Fruit fly (Drosophila melanogaster) whole organism, embryonic: ENCODE data around the gene Pgm1.

Experiments
- Bteb2 ChIP-seq: fragments of 200-800 bp; sonication (Bioruptor generic); optimal IDR thresholded peaks from 2 replicates; lab custom pipeline; 2016; ENCODE audit warnings: missing biosample characterization, missing genetic modification characterization
- CG10321 ChIP-seq: fragments of 200-800 bp; sonication (Bioruptor generic); IDR thresholded peaks from 2 replicates; pipeline ENCODE4 v1.3.6; 2022; ENCODE audit warnings: missing biosample characterization, missing genetic modification characterization
- CG11085 ChIP-seq: fragments of 200-800 bp; sonication (Bioruptor generic); IDR thresholded peaks from 2 replicates; pipeline ENCODE4 v1.3.6; 2022; ENCODE audit warnings: missing biosample characterization, missing genetic modification characterization
- CG11695 ChIP-seq: fragments of 200-800 bp; sonication (Bioruptor generic); IDR thresholded peaks from 3 replicates; pipeline ENCODE4 v1.3.6; 2022; ENCODE audit warnings: missing biosample characterization, missing genetic modification characterization
- CG12299 ChIP-seq: fragments of 200-800 bp; sonication (Bioruptor generic); optimal IDR thresholded peaks from 2 replicates; lab custom pipeline; 2018; ENCODE audit warnings: missing biosample characterization, mild to moderate bottlenecking, missing genetic modification characterization
- CG13123 ChIP-seq: fragments of 200-800 bp; sonication (Bioruptor generic); optimal IDR thresholded peaks from 2 replicates; lab custom pipeline; 2016; ENCODE audit warnings: missing biosample characterization, missing genetic modification characterization
- CG14050 ChIP-seq: fragments of 200-800 bp; sonication (Bioruptor generic); IDR thresholded peaks from 3 replicates; pipeline ENCODE4 v1.3.6; 2022; ENCODE audit warnings: missing biosample characterization, missing genetic modification characterization
- CG1529 ChIP-seq: fragments of 200-800 bp; sonication (Bioruptor generic); optimal IDR thresholded peaks from 3 replicates; lab custom pipeline; 2018; ENCODE audit warnings: missing biosample characterization, missing genetic modification characterization
- CG1603 ChIP-seq: fragments of 200-800 bp; sonication (Bioruptor generic); optimal IDR thresholded peaks from 2 replicates; lab custom pipeline; 2019; ENCODE audit warnings: missing biosample characterization, mild to moderate bottlenecking, missing genetic modification characterization, moderate library complexity
- CG17328 ChIP-seq: fragments of 200-800 bp; sonication (Bioruptor generic); IDR thresholded peaks from 2 replicates; pipeline ENCODE4 v1.3.6; 2022; ENCODE audit warnings: missing biosample characterization, missing genetic modification characterization
- CG17802 ChIP-seq: fragments of 200-800 bp; sonication (Bioruptor generic); optimal IDR thresholded peaks from 2 replicates; lab custom pipeline; 2018; ENCODE audit warnings: missing biosample characterization, mild to moderate bottlenecking, missing genetic modification characterization, moderate library complexity
- CG18476 ChIP-seq: fragments of 200-800 bp; sonication (Bioruptor generic); optimal IDR thresholded peaks from 2 replicates; lab custom pipeline; 2016; ENCODE audit warnings: missing biosample characterization, mild to moderate bottlenecking, missing genetic modification characterization
- CG2889 ChIP-seq: fragments of 200-800 bp; sonication (Bioruptor generic); IDR thresholded peaks from 3 replicates; pipeline ENCODE4 v1.3.6; 2022; ENCODE audit warnings: missing biosample characterization, missing genetic modification characterization
- CG31365 ChIP-seq: fragments of 200-800 bp; sonication (Bioruptor generic); optimal IDR thresholded peaks from 2 replicates; lab custom pipeline; 2018; ENCODE audit warnings: missing biosample characterization, mild to moderate bottlenecking, missing genetic modification characterization
- CG34224 ChIP-seq: fragments of 200-800 bp; sonication (Bioruptor generic); IDR thresholded peaks from 3 replicates; pipeline ENCODE4 v1.3.6; 2022; ENCODE audit warnings: missing biosample characterization, missing genetic modification characterization; ENCODE audit not compliant: partially characterized antibody
- CG3995 ChIP-seq: fragments of 200-800 bp; sonication (Bioruptor generic); optimal IDR thresholded peaks from 3 replicates; lab custom pipeline; 2016; ENCODE audit warnings: missing biosample characterization, missing genetic modification characterization
- CG4360 ChIP-seq: fragments of 200-800 bp; sonication (Bioruptor generic); IDR thresholded peaks from 2 replicates; pipeline ENCODE4 v1.3.6; 2022; ENCODE audit warnings: missing biosample characterization, missing genetic modification characterization
- CG43689 ChIP-seq: fragments of 200-800 bp; sonication (Bioruptor generic); IDR thresholded peaks from 2 replicates; pipeline ENCODE4 v1.3.6; 2022; ENCODE audit warnings: missing biosample characterization, missing genetic modification characterization
- CG4820 ChIP-seq: fragments of 200-800 bp; sonication (Bioruptor generic); optimal IDR thresholded peaks from 3 replicates; lab custom pipeline; 2016; ENCODE audit warnings: missing biosample characterization, missing genetic modification characterization
- CG9215 ChIP-seq: fragments of 200-800 bp; sonication (Bioruptor generic); IDR thresholded peaks from 2 replicates; pipeline ENCODE4 v1.3.6; 2022; ENCODE audit warnings: missing biosample characterization, missing genetic modification characterization
- CG9797 ChIP-seq: fragments of 200-800 bp; sonication (Bioruptor generic); optimal IDR thresholded peaks from 3 replicates; lab custom pipeline; 2018; ENCODE audit warnings: missing biosample characterization, mild to moderate bottlenecking, missing genetic modification characterization
- CkIIα-i1 ChIP-seq: fragments of 200-800 bp; sonication (Bioruptor generic); IDR thresholded peaks from 2 replicates; pipeline ENCODE4 v1.3.6; 2022; ENCODE audit warnings: missing biosample characterization, missing genetic modification characterization
- Dref ChIP-seq: fragments of 200-800 bp; sonication (Bioruptor generic); IDR thresholded peaks from 2 replicates; pipeline ENCODE4 v1.3.6; 2022; ENCODE audit warnings: missing biosample characterization, missing genetic modification characterization
- E2f2 ChIP-seq: fragments of 200-800 bp; sonication (Bioruptor generic); IDR thresholded peaks from 2 replicates; pipeline ENCODE4 v1.3.6; 2022; ENCODE audit warnings: missing biosample characterization, missing genetic modification characterization
- HLHmδ ChIP-seq: fragments of 200-800 bp; sonication (Bioruptor generic); optimal IDR thresholded peaks from 2 replicates; lab custom pipeline; 2018; ENCODE audit warnings: missing biosample characterization, mild to moderate bottlenecking, missing genetic modification characterization, moderate library complexity
- MESR4 ChIP-seq: fragments of 200-800 bp; sonication (Bioruptor generic); optimal IDR thresholded peaks from 2 replicates; lab custom pipeline; 2018; ENCODE audit warnings: missing biosample characterization, mild to moderate bottlenecking, missing genetic modification characterization, moderate library complexity
- Myb ChIP-seq: fragments of 200-800 bp; sonication (Bioruptor generic); optimal IDR thresholded peaks from 2 replicates; lab custom pipeline; 2016; ENCODE audit warnings: missing biosample characterization, missing genetic modification characterization
- Neu2 ChIP-seq: fragments of 200-800 bp; sonication (Bioruptor generic); optimal IDR thresholded peaks from 3 replicates; lab custom pipeline; 2016; ENCODE audit warnings: missing biosample characterization, missing genetic modification characterization, borderline replicate concordance
- Nf-YB ChIP-seq: fragments of 200-800 bp; sonication (Bioruptor generic); optimal IDR thresholded peaks from 3 replicates; lab custom pipeline; 2019; ENCODE audit warnings: missing biosample characterization, mild to moderate bottlenecking, missing genetic modification characterization, moderate library complexity
- Opbp ChIP-seq: fragments of 200-800 bp; sonication (Bioruptor generic); IDR thresholded peaks from 3 replicates; pipeline ENCODE4 v1.3.6; 2022; ENCODE audit warnings: missing biosample characterization, missing genetic modification characterization; ENCODE audit not compliant: partially characterized antibody
- TFAM ChIP-seq: fragments of 200-800 bp; sonication (Bioruptor generic); optimal IDR thresholded peaks from 2 replicates; lab custom pipeline; 2017; ENCODE audit warnings: missing biosample characterization, missing genetic modification characterization, inconsistent platforms
- ac ChIP-seq: fragments of 200-800 bp; sonication (Bioruptor generic); optimal IDR thresholded peaks from 3 replicates; lab custom pipeline; 2017; ENCODE audit warnings: missing biosample characterization, mild to moderate bottlenecking, missing genetic modification characterization
- cg ChIP-seq: fragments of 200-800 bp; sonication (Bioruptor generic); optimal IDR thresholded peaks from 3 replicates; lab custom pipeline; 2019; ENCODE audit warnings: missing biosample characterization, mild to moderate bottlenecking, missing genetic modification characterization, moderate library complexity
- crol ChIP-seq: fragments of 200-800 bp; sonication (Bioruptor generic); IDR thresholded peaks from 2 replicates; pipeline ENCODE4 v1.3.6; 2022; ENCODE audit warnings: missing biosample characterization, missing genetic modification characterization
- esg ChIP-seq: fragments of 200-800 bp; sonication (Bioruptor generic); conservative IDR thresholded peaks from 2 replicates; pipeline ENCODE4 v1.3.6; 2022; ENCODE audit warnings: missing biosample characterization, missing genetic modification characterization
- gcm2 ChIP-seq: fragments of 200-800 bp; sonication (Bioruptor generic); optimal IDR thresholded peaks from 2 replicates; lab custom pipeline; 2016; ENCODE audit warnings: missing biosample characterization, missing genetic modification characterization
- gfzf ChIP-seq: fragments of 200-800 bp; sonication (Bioruptor generic); optimal IDR thresholded peaks from 2 replicates; lab custom pipeline; 2016; ENCODE audit warnings: missing biosample characterization, mild to moderate bottlenecking, missing genetic modification characterization, moderate library complexity
- gt ChIP-seq: fragments of 200-800 bp; sonication (Bioruptor generic); IDR thresholded peaks from 2 replicates; pipeline ENCODE4 v1.3.6; 2022; ENCODE audit warnings: missing biosample characterization, missing genetic modification characterization
- hkb ChIP-seq, 2 experiments: fragments of 200-800 bp in 1 of 2; fragments of >200 bp in 1 of 2; sonication (Bioruptor generic) in 1 of 2; IDR thresholded peaks in 1 of 2; optimal IDR thresholded peaks in 1 of 2; 2 replicates each; pipeline versions ENCODE4 v1.3.6 to Lab custom; 2017 to 2022; ENCODE audit warnings: missing biosample characterization in 1 of 2, missing genetic modification characterization in 1 of 2
- lab ChIP-seq: fragments of 200-800 bp; sonication (Bioruptor generic); optimal IDR thresholded peaks from 3 replicates; lab custom pipeline; 2017; ENCODE audit warnings: missing biosample characterization, missing genetic modification characterization, mild to moderate bottlenecking, moderate library complexity, missing genetic modification reagents
- mam ChIP-seq: fragments of 200-800 bp; sonication (Bioruptor generic); optimal IDR thresholded peaks from 3 replicates; lab custom pipeline; 2016; ENCODE audit warnings: missing biosample characterization, missing genetic modification characterization
- pho ChIP-seq: fragments of 200-800 bp; sonication (Bioruptor generic); optimal IDR thresholded peaks from 2 replicates; lab custom pipeline; 2016; ENCODE audit warnings: missing biosample characterization, missing genetic modification characterization
- pzg ChIP-seq: fragments of 200-800 bp; sonication (Bioruptor generic); optimal IDR thresholded peaks from 3 replicates; lab custom pipeline; 2018; ENCODE audit warnings: missing biosample characterization, mild to moderate bottlenecking, missing genetic modification characterization, moderate library complexity
- scrt ChIP-seq: fragments of 200-800 bp; sonication (Bioruptor generic); optimal IDR thresholded peaks from 2 replicates; lab custom pipeline; 2018; ENCODE audit warnings: missing biosample characterization, mild to moderate bottlenecking, missing genetic modification characterization, moderate library complexity
- slou ChIP-seq: fragments of 200-800 bp; sonication (Bioruptor generic); optimal IDR thresholded peaks from 3 replicates; lab custom pipeline; 2016; ENCODE audit warnings: missing biosample characterization, missing genetic modification characterization
- ssp ChIP-seq: fragments of 200-800 bp; sonication (Bioruptor generic); IDR thresholded peaks from 2 replicates; pipeline ENCODE4 v1.3.6; 2022; ENCODE audit warnings: missing biosample characterization, missing genetic modification characterization
- zfh2 ChIP-seq: fragments of 200-800 bp; sonication (Bioruptor generic); optimal IDR thresholded peaks from 2 replicates; lab custom pipeline; 2016; ENCODE audit warnings: missing biosample characterization, missing genetic modification characterization

Gene Pgm1

dm6 chr3L:16113607-16114337 is 14.6 kb downstream of the Pgm1 start (continued):
- TF ChIP-seq CG11085 (GFP tag; lab: Robert Waterston, UW) (0 out of 2 replicates have a peak, but pooled peaks have one; percentile 65), CG4820 (GFP tag; lab: Kevin White, UChicago) (peak; percentile 100), CG10321 (peak; percentile 43; the same call in 1 of the 2 replicates), gt (GFP tag; lab: Robert Waterston, UW) (no peak)

dm6 chr3L:16113003-16113606 is 15.2 kb downstream of the Pgm1 start, which contains the start of gene Taf4:
Taf4 (plus strand) TSS chr3L:16113212.
- TF ChIP-seq CG12299 (tag; lab: Kevin White, UChicago) (peak; percentile 86), Myb (GFP tag; lab: Kevin White, UChicago) (peak; percentile 8), gfzf (GFP tag; lab: Kevin White, UChicago) (peak; percentile 75), CG1529 (GFP tag; lab: Kevin White, UChicago) (peak; percentile 31), cg (GFP tag; lab: Kevin White, UChicago) (peak; percentile 91), CG31365 (tag; lab: Kevin White, UChicago) (no peak), E2f2 (peak; percentile 28), CG4360 (GFP tag; lab: Robert Waterston, UW) (no peak), CG17802 (tag; lab: Kevin White, UChicago) (peak; percentile 38), CG17328 (GFP tag; lab: Robert Waterston, UW) (no peak), pzg (GFP tag; lab: Kevin White, UChicago) (peak; percentile 39), CG2889 (GFP tag; lab: Robert Waterston, UW) (0 out of 3 replicates have a peak, but pooled peaks have one; percentile 56), esg (GFP tag; lab: Robert Waterston, UW) (no peak), hkb (optimal IDR thresholded peaks at IDR 0.05; lab: Kevin White, UChicago) (no peak), hkb (GFP tag; IDR thresholded peaks at IDR 0.05; lab: Robert Waterston, UW) (no peak), CG1603 (tag; lab: Kevin White, UChicago) (peak; percentile 33), mam (GFP tag; lab: Kevin White, UChicago) (no peak), ssp (GFP tag; lab: Robert Waterston, UW) (peak; percentile 57; the same call in 1 of the 2 replicates), MESR4 (GFP tag; lab: Kevin White, UChicago) (peak; percentile 92), slou (GFP tag; lab: Kevin White, UChicago) (no peak), CG18476 (GFP tag; lab: Kevin White, UChicago) (no peak), lab (no peak), HLHmδ (GFP tag; lab: Kevin White, UChicago) (peak; percentile 16), CG43689 (no peak), TFAM (GFP tag; lab: Kevin White, UChicago) (no peak), zfh2 (no peak), pho (GFP tag; lab: Kevin White, UChicago) (no peak), scrt (GFP tag; lab: Kevin White, UChicago) (no peak), CG9215 (GFP tag; lab: Robert Waterston, UW) (no peak), CG9797 (peak; percentile 43), CG34224 (0 out of 3 replicates have a peak, but pooled peaks have one; percentile 6), CG11695 (GFP tag; lab: Robert Waterston, UW) (peak; percentile 81; the same call in 2 of the 3 replicates), Opbp (GFP tag; lab: Robert Waterston, UW) (peak; percentile 54; the same call in 1 of the 3 replicates), ac (peak; percentile 46), Neu2 (GFP tag; lab: Kevin White, UChicago) (peak; percentile 47), CG13123 (GFP tag; lab: Kevin White, UChicago) (no peak), Dref (GFP tag; lab: Robert Waterston, UW) (peak; percentile 48), Bteb2 (GFP tag; lab: Kevin White, UChicago) (no peak), CG3995 (peak; percentile 95), CkIIα-i1 (GFP tag; lab: Robert Waterston, UW) (no peak), CG14050 (GFP tag; lab: Robert Waterston, UW) (no peak), crol (GFP tag; lab: Robert Waterston, UW) (peak; percentile 84), gcm2 (GFP tag; lab: Kevin White, UChicago) (peak; percentile 51), Nf-YB (GFP tag; lab: Kevin White, UChicago) (no peak)
